Fruit fly (Drosophila melanogaster) whole organism, embryonic: Measurements from ENCODE around the gene Root.

ENCODE experiments used
- Aef1 ChIP-seq: fragments of 200-800 bp; sonication (Bioruptor generic); IDR thresholded peaks from 3 replicates; pipeline ENCODE4 v1.3.6; 2022; ENCODE audit warnings: missing biosample characterization, missing genetic modification characterization
- CG11398 ChIP-seq: fragments of 200-800 bp; sonication (Bioruptor generic); optimal IDR thresholded peaks from 2 replicates; lab custom pipeline; 2016; ENCODE audit warnings: missing biosample characterization, missing genetic modification characterization
- CG11696 ChIP-seq: fragments of 200-800 bp; sonication (Bioruptor generic); IDR thresholded peaks from 2 replicates; pipeline ENCODE4 v1.3.6; 2022; ENCODE audit warnings: missing biosample characterization, missing genetic modification characterization
- CG14965 ChIP-seq: fragments of 200-800 bp; sonication (Bioruptor generic); optimal IDR thresholded peaks from 2 replicates; lab custom pipeline; 2016; ENCODE audit warnings: missing biosample characterization, missing genetic modification characterization, borderline replicate concordance
- CG15269 ChIP-seq: fragments of 200-800 bp; sonication (Bioruptor generic); optimal IDR thresholded peaks from 2 replicates; lab custom pipeline; 2018; ENCODE audit warnings: missing biosample characterization, mild to moderate bottlenecking, missing genetic modification characterization, moderate library complexity
- CG15514 ChIP-seq: fragments of 200-800 bp; sonication (Bioruptor generic); optimal IDR thresholded peaks from 3 replicates; lab custom pipeline; 2017; ENCODE audit warnings: missing biosample characterization, missing genetic modification characterization, mild to moderate bottlenecking, moderate library complexity, missing genetic modification reagents
- CG17359 ChIP-seq: fragments of 200-800 bp; sonication (Bioruptor generic); optimal IDR thresholded peaks from 3 replicates; lab custom pipeline; 2018; ENCODE audit warnings: missing biosample characterization, mild to moderate bottlenecking, missing genetic modification characterization, moderate library complexity
- CG2116 ChIP-seq: fragments of 200-800 bp; sonication (Bioruptor generic); optimal IDR thresholded peaks from 3 replicates; lab custom pipeline; 2018; ENCODE audit warnings: missing biosample characterization, mild to moderate bottlenecking, missing genetic modification characterization
- CG2678 ChIP-seq: fragments of 200-800 bp; sonication (Bioruptor generic); optimal IDR thresholded peaks from 3 replicates; lab custom pipeline; 2019; ENCODE audit warnings: missing biosample characterization, mild to moderate bottlenecking, missing genetic modification characterization, moderate library complexity
- CG30403 ChIP-seq: fragments of 200-800 bp; sonication (Bioruptor generic); optimal IDR thresholded peaks from 3 replicates; lab custom pipeline; 2016; ENCODE audit warnings: missing biosample characterization, missing genetic modification characterization
- CG31224 ChIP-seq: fragments of 200-800 bp; sonication (Bioruptor generic); IDR thresholded peaks from 2 replicates; pipeline ENCODE4 v1.3.6; 2022; ENCODE audit warnings: missing biosample characterization, missing genetic modification characterization
- CG3281 ChIP-seq: fragments of 200-800 bp; sonication (Bioruptor generic); optimal IDR thresholded peaks from 3 replicates; lab custom pipeline; 2017; ENCODE audit warnings: missing biosample characterization, mild to moderate bottlenecking, missing genetic modification characterization
- CG33213 ChIP-seq: fragments of 200-800 bp; sonication (Bioruptor generic); optimal IDR thresholded peaks from 3 replicates; lab custom pipeline; 2016; ENCODE audit warnings: missing biosample characterization, missing genetic modification characterization
- CG34224 ChIP-seq: fragments of 200-800 bp; sonication (Bioruptor generic); IDR thresholded peaks from 3 replicates; pipeline ENCODE4 v1.3.6; 2022; ENCODE audit warnings: missing biosample characterization, missing genetic modification characterization; ENCODE audit not compliant: partially characterized antibody
- CG34422 ChIP-seq: fragments of 200-800 bp; sonication (Bioruptor generic); IDR thresholded peaks from 3 replicates; pipeline ENCODE4 v1.3.6; 2022; ENCODE audit warnings: missing biosample characterization, missing genetic modification characterization
- CG3995 ChIP-seq: fragments of 200-800 bp; sonication (Bioruptor generic); optimal IDR thresholded peaks from 3 replicates; lab custom pipeline; 2016; ENCODE audit warnings: missing biosample characterization, missing genetic modification characterization
- CG43689 ChIP-seq: fragments of 200-800 bp; sonication (Bioruptor generic); IDR thresholded peaks from 2 replicates; pipeline ENCODE4 v1.3.6; 2022; ENCODE audit warnings: missing biosample characterization, missing genetic modification characterization
- CG9817 ChIP-seq: fragments of 200-800 bp; sonication (Bioruptor generic); optimal IDR thresholded peaks from 2 replicates; lab custom pipeline; 2018; ENCODE audit warnings: missing biosample characterization, mild to moderate bottlenecking, missing genetic modification characterization, moderate library complexity
- CTCF ChIP-seq: fragments of 200-800 bp; sonication (Bioruptor generic); optimal IDR thresholded peaks from 2 replicates; lab custom pipeline; 2017; ENCODE audit warnings: missing biosample characterization, mild to moderate bottlenecking, missing genetic modification characterization, moderate library complexity
- CrebB ChIP-seq: fragments of 200-800 bp; sonication (Bioruptor generic); optimal IDR thresholded peaks from 3 replicates; lab custom pipeline; 2018; ENCODE audit warnings: missing biosample characterization, mild to moderate bottlenecking, missing genetic modification characterization
- Dip2 ChIP-seq: fragments of 200-800 bp; sonication (Bioruptor generic); IDR thresholded peaks from 2 replicates; pipeline ENCODE4 v1.3.6; 2022; ENCODE audit warnings: missing biosample characterization, missing genetic modification characterization
- Dp ChIP-seq: fragments of 200-800 bp; sonication (Bioruptor generic); optimal IDR thresholded peaks from 2 replicates; lab custom pipeline; 2018; ENCODE audit warnings: missing biosample characterization, mild to moderate bottlenecking, missing genetic modification characterization, moderate library complexity
- Ets65A ChIP-seq: fragments of 200-800 bp; sonication (Bioruptor generic); peaks from one replicate; lab custom pipeline; 2016; ENCODE audit warnings: missing biosample characterization, missing genetic modification characterization
- HLH3B ChIP-seq: fragments of 200-800 bp; sonication (Bioruptor generic); IDR thresholded peaks from 2 replicates; pipeline ENCODE4 v1.3.6; 2022; ENCODE audit warnings: missing biosample characterization, missing genetic modification characterization
- Hand ChIP-seq: fragments of 200-800 bp; sonication (Bioruptor generic); optimal IDR thresholded peaks from 2 replicates; lab custom pipeline; 2017; ENCODE audit warnings: mild to moderate bottlenecking, missing biosample characterization, missing genetic modification reagents, missing genetic modification characterization
- NfI ChIP-seq: fragments of 200-800 bp; sonication (Bioruptor generic); optimal IDR thresholded peaks from 3 replicates; lab custom pipeline; 2018; ENCODE audit warnings: missing biosample characterization, mild to moderate bottlenecking, missing genetic modification characterization, moderate library complexity
- Rfx ChIP-seq: fragments of 200-800 bp; sonication (Bioruptor generic); IDR thresholded peaks from 2 replicates; pipeline ENCODE4 v1.3.6; 2022; ENCODE audit warnings: missing biosample characterization, missing genetic modification characterization
- Rx ChIP-seq: fragments of 200-800 bp; sonication (Bioruptor generic); IDR thresholded peaks from 2 replicates; pipeline ENCODE4 v1.3.6; 2022; ENCODE audit warnings: missing biosample characterization, missing genetic modification characterization
- Sin3A ChIP-seq: fragments of >200 bp; optimal IDR thresholded peaks from 2 replicates; lab custom pipeline; 2018
- Six4 ChIP-seq: fragments of 200-800 bp; sonication (Bioruptor generic); optimal IDR thresholded peaks from 2 replicates; lab custom pipeline; 2016; ENCODE audit warnings: missing biosample characterization, missing genetic modification characterization
- YL-1 ChIP-seq: fragments of 200-800 bp; sonication (Bioruptor generic); optimal IDR thresholded peaks from 3 replicates; lab custom pipeline; 2017; ENCODE audit warnings: missing biosample characterization, mild to moderate bottlenecking, missing genetic modification characterization
- ab ChIP-seq: fragments of 200-800 bp; sonication (Bioruptor generic); optimal IDR thresholded peaks from 2 replicates; lab custom pipeline; 2016; ENCODE audit warnings: missing biosample characterization, missing genetic modification characterization
- bab2 ChIP-seq: fragments of 200-800 bp; sonication (Bioruptor generic); optimal IDR thresholded peaks from 2 replicates; lab custom pipeline; 2016; ENCODE audit warnings: missing biosample characterization, missing genetic modification characterization
- cato ChIP-seq: fragments of 200-800 bp; sonication (Bioruptor generic); optimal IDR thresholded peaks from 2 replicates; lab custom pipeline; 2016; ENCODE audit warnings: missing biosample characterization, missing genetic modification characterization, borderline replicate concordance
- dmrt99B ChIP-seq: fragments of 200-800 bp; sonication (Bioruptor generic); optimal IDR thresholded peaks from 2 replicates; lab custom pipeline; 2018; ENCODE audit warnings: missing biosample characterization, mild to moderate bottlenecking, missing genetic modification characterization, moderate library complexity
- gfzf ChIP-seq: fragments of 200-800 bp; sonication (Bioruptor generic); optimal IDR thresholded peaks from 2 replicates; lab custom pipeline; 2016; ENCODE audit warnings: missing biosample characterization, mild to moderate bottlenecking, missing genetic modification characterization, moderate library complexity
- hbn ChIP-seq: fragments of 200-800 bp; sonication (Bioruptor generic); IDR thresholded peaks from 2 replicates; pipeline ENCODE4 v1.3.6; 2022; ENCODE audit warnings: missing biosample characterization, missing genetic modification characterization; ENCODE audit not compliant: partially characterized antibody
- her ChIP-seq: fragments of 200-800 bp; sonication (Bioruptor generic); optimal IDR thresholded peaks from 2 replicates; lab custom pipeline; 2016; ENCODE audit warnings: missing biosample characterization, missing genetic modification characterization
- hkb ChIP-seq, 2 experiments: fragments of 200-800 bp in 1 of 2; fragments of >200 bp in 1 of 2; sonication (Bioruptor generic) in 1 of 2; IDR thresholded peaks in 1 of 2; optimal IDR thresholded peaks in 1 of 2; 2 replicates each; pipeline versions ENCODE4 v1.3.6 to Lab custom; 2017 to 2022; ENCODE audit warnings: missing biosample characterization in 1 of 2, missing genetic modification characterization in 1 of 2
- ind ChIP-seq: fragments of 200-800 bp; sonication (Bioruptor generic); optimal IDR thresholded peaks from 3 replicates; lab custom pipeline; 2016; ENCODE audit warnings: missing biosample characterization, missing genetic modification characterization
- jing ChIP-seq: fragments of 200-800 bp; sonication (Bioruptor generic); optimal IDR thresholded peaks from 2 replicates; lab custom pipeline; 2018; ENCODE audit warnings: missing biosample characterization, mild to moderate bottlenecking, missing genetic modification characterization
- kah ChIP-seq: fragments of 200-800 bp; sonication (Bioruptor generic); optimal IDR thresholded peaks from 2 replicates; lab custom pipeline; 2018; ENCODE audit warnings: missing biosample characterization, mild to moderate bottlenecking, missing genetic modification characterization
- ken ChIP-seq: fragments of 200-800 bp; sonication (Bioruptor generic); IDR thresholded peaks from 3 replicates; pipeline ENCODE4 v1.3.6; 2022; ENCODE audit warnings: missing biosample characterization, missing genetic modification characterization
- luna ChIP-seq: fragments of 200-800 bp; sonication (Bioruptor generic); optimal IDR thresholded peaks from 2 replicates; lab custom pipeline; 2016; ENCODE audit warnings: missing biosample characterization, missing genetic modification characterization
- onecut ChIP-seq: fragments of 200-800 bp; sonication (Bioruptor generic); IDR thresholded peaks from 2 replicates; pipeline ENCODE4 v1.3.6; 2022; ENCODE audit warnings: missing biosample characterization, missing genetic modification characterization
- peb ChIP-seq: fragments of 200-800 bp; sonication (Bioruptor generic); IDR thresholded peaks from 2 replicates; pipeline ENCODE4 v1.3.6; 2022; ENCODE audit warnings: missing biosample characterization, missing genetic modification characterization
- phol ChIP-seq: fragments of 200-800 bp; sonication (Bioruptor generic); optimal IDR thresholded peaks from 3 replicates; lab custom pipeline; 2018; ENCODE audit warnings: missing biosample characterization, mild to moderate bottlenecking, missing genetic modification characterization, moderate library complexity
- ranshi ChIP-seq: fragments of 200-800 bp; sonication (Bioruptor generic); IDR thresholded peaks from 2 replicates; pipeline ENCODE4 v1.3.6; 2022; ENCODE audit warnings: missing biosample characterization, missing genetic modification characterization
- sens ChIP-seq: fragments of 200-800 bp; sonication (Bioruptor generic); peaks from one replicate; lab custom pipeline; 2016; ENCODE audit warnings: missing biosample characterization, missing genetic modification characterization
- unc-4 ChIP-seq: fragments of 200-800 bp; sonication (Bioruptor generic); IDR thresholded peaks from 2 replicates; pipeline ENCODE4 v1.3.6; 2022; ENCODE audit warnings: missing biosample characterization, missing genetic modification characterization; ENCODE audit not compliant: partially characterized antibody
- z ChIP-seq: fragments of 200-800 bp; sonication (Bioruptor generic); IDR thresholded peaks from 3 replicates; pipeline ENCODE4 v1.3.6; 2022; ENCODE audit warnings: missing biosample characterization, missing genetic modification characterization
- zen2 ChIP-seq: fragments of 200-800 bp; sonication (Bioruptor generic); IDR thresholded peaks from 3 replicates; pipeline ENCODE4 v1.3.6; 2022; ENCODE audit warnings: missing biosample characterization, missing genetic modification characterization; ENCODE audit not compliant: partially characterized antibody

Gene Root

dm6 chr3R:24105312-24105902, 7.7 kb upstream of the Root start, which contains the start of gene Syx1A:
TSS of gene Syx1A (minus strand) at chr3R:24105763.
- TF ChIP-seq bab2 (GFP tag; lab: Kevin White, UChicago): no peak
- TF ChIP-seq CG15514 (GFP tag; lab: Kevin White, UChicago): peak; percentile 80
- TF ChIP-seq hkb (optimal IDR thresholded peaks at IDR 0.05; lab: Kevin White, UChicago): no peak
- no peak for TF ChIP-seq hkb (GFP tag; IDR thresholded peaks at IDR 0.05; lab: Robert Waterston, UW)
- TF ChIP-seq hbn (GFP tag; lab: Robert Waterston, UW): no peak
- no peak for TF ChIP-seq ken
- no peak for TF ChIP-seq unc-4
- no peak for TF ChIP-seq CG34422 (GFP tag; lab: Robert Waterston, UW)
- TF ChIP-seq Rx (GFP tag; lab: Robert Waterston, UW): no peak
- no peak for TF ChIP-seq Dip2 (GFP tag; lab: Robert Waterston, UW)
- no peak for TF ChIP-seq CG43689 (GFP tag; lab: Robert Waterston, UW)
- TF ChIP-seq onecut (GFP tag; lab: Robert Waterston, UW): no peak
- TF ChIP-seq NfI (GFP tag; lab: Kevin White, UChicago): peak; percentile 29
- no peak for TF ChIP-seq CG11398 (GFP tag; lab: Kevin White, UChicago)
- TF ChIP-seq Sin3A (lab: Kevin White, UChicago): peak; percentile 1
- peak; percentile 5 for TF ChIP-seq CG2116
- peak; percentile 97 for TF ChIP-seq gfzf (GFP tag; lab: Kevin White, UChicago)
- no peak for TF ChIP-seq peb (GFP tag; lab: Robert Waterston, UW)
- no peak for TF ChIP-seq HLH3B (GFP tag; lab: Robert Waterston, UW)
- no peak for TF ChIP-seq CG11696 (GFP tag; lab: Robert Waterston, UW)
- TF ChIP-seq Rfx (GFP tag; lab: Robert Waterston, UW): no peak
- TF ChIP-seq her (GFP tag; lab: Kevin White, UChicago): peak; percentile 23
- TF ChIP-seq ranshi: no peak
- no peak for TF ChIP-seq dmrt99B (tag; lab: Kevin White, UChicago)
- peak; percentile 27 for TF ChIP-seq YL-1 (GFP tag; lab: Kevin White, UChicago)
- TF ChIP-seq Dp (GFP tag; lab: Kevin White, UChicago): peak; percentile 25
- TF ChIP-seq Aef1 (GFP tag; lab: Robert Waterston, UW): no peak
- TF ChIP-seq CG15269: peak; percentile 33
- TF ChIP-seq CG9817 (tag; lab: Kevin White, UChicago): no peak
- TF ChIP-seq CG3281: peak; percentile 55
- TF ChIP-seq CG34224: no peak
- TF ChIP-seq CrebB (tag; lab: Kevin White, UChicago): peak; percentile 61
- peak; percentile 73 for TF ChIP-seq CG33213 (GFP tag; lab: Kevin White, UChicago)
- TF ChIP-seq CG17359 (tag; lab: Kevin White, UChicago): peak; percentile 4
- no peak for TF ChIP-seq cato (GFP tag; lab: Kevin White, UChicago)
- TF ChIP-seq ind (GFP tag; lab: Kevin White, UChicago): no peak
- peak; percentile 2 for TF ChIP-seq Hand
- TF ChIP-seq zen2: no peak
- TF ChIP-seq CG14965 (GFP tag; lab: Kevin White, UChicago): no peak
- TF ChIP-seq CG3995 (GFP tag; lab: Kevin White, UChicago): peak; percentile 81
- TF ChIP-seq CTCF (GFP tag; lab: Kevin White, UChicago): peak; percentile 44
- TF ChIP-seq z: no peak
- no peak for TF ChIP-seq luna (GFP tag; lab: Kevin White, UChicago)
- TF ChIP-seq phol: peak; percentile 20
- TF ChIP-seq sens (GFP tag; lab: Kevin White, UChicago): peak; percentile 86
- no peak for TF ChIP-seq Ets65A (GFP tag; lab: Kevin White, UChicago)
- no peak for TF ChIP-seq CG31224 (GFP tag; lab: Robert Waterston, UW)
- no peak for TF ChIP-seq kah (GFP tag; lab: Kevin White, UChicago)
- no peak for TF ChIP-seq ab
- no peak for TF ChIP-seq CG30403
- no peak for TF ChIP-seq jing
- peak; percentile 19 for TF ChIP-seq CG2678
- no peak for TF ChIP-seq Six4 (GFP tag; lab: Kevin White, UChicago)
